Fruit fly (Drosophila melanogaster): ENCODE results near the gene mei-217.

mei-217 gene

dm6 chrX:17147983-17148637 lies 5.3 kb upstream of the mei-217 start, which contains the start of gene RpS5a (continued):
- no peak for TF ChIP-seq yki (optimal IDR thresholded peaks at IDR 0.05)
- peak; percentile 81 for TF ChIP-seq pb (GFP tag; optimal IDR thresholded peaks at IDR 0.05)
- TF ChIP-seq corto (GFP tag; optimal IDR thresholded peaks at IDR 0.05) = no peak
- no peak for TF ChIP-seq pros (GFP tag; optimal IDR thresholded peaks at IDR 0.05)
- TF ChIP-seq Gug (GFP tag; IDR thresholded peaks at IDR 0.05) = peak; percentile 76; the same call in 3 of the 4 replicates
- peak; percentile 91 for TF ChIP-seq CG9727 (GFP tag; optimal IDR thresholded peaks at IDR 0.05)
- TF ChIP-seq vvl (GFP tag; IDR thresholded peaks at IDR 0.05) = peak; percentile 79
- TF ChIP-seq YL-1 (GFP tag; optimal IDR thresholded peaks at IDR 0.05) = peak; percentile 98
- TF ChIP-seq BEAF-32 (GFP tag; optimal IDR thresholded peaks at IDR 0.05) = peak; percentile 93
- peak; percentile 43; the same call in 1 of the 2 replicates for TF ChIP-seq Taf1 (GFP tag; IDR thresholded peaks at IDR 0.05)
- TF ChIP-seq HLH4C (GFP tag; IDR thresholded peaks at IDR 0.05; ENCODE audit: partially characterized antibody) = peak; percentile 70
- peak; percentile 75 for TF ChIP-seq Asciz (GFP tag; optimal IDR thresholded peaks at IDR 0.05)
- peak; percentile 65; the same call in 2 of the 3 replicates for TF ChIP-seq CG11560 (tag; IDR thresholded peaks at IDR 0.05)
- TF ChIP-seq HmgD (GFP tag; optimal IDR thresholded peaks at IDR 0.05) = peak; percentile 81
- TF ChIP-seq lola (GFP tag; optimal IDR thresholded peaks at IDR 0.05) = peak in 1 of 3 experiments; percentile 48
- peak; percentile 81 for TF ChIP-seq CHES-1-like (GFP tag; optimal IDR thresholded peaks at IDR 0.05)
- peak; percentile 40 for TF ChIP-seq CG8388 (GFP tag; optimal IDR thresholded peaks at IDR 0.05)
- TF ChIP-seq CG10431 (GFP tag; optimal IDR thresholded peaks at IDR 0.05) = peak; percentile 79
- TF ChIP-seq Rx (GFP tag; IDR thresholded peaks at IDR 0.05) = peak; percentile 64
- TF ChIP-seq zen (tag; optimal IDR thresholded peaks at IDR 0.05) = peak; percentile 72
- TF ChIP-seq dpn (GFP tag; optimal IDR thresholded peaks at IDR 0.05) = peak; percentile 62 to 84
- peak; percentile 25 for TF ChIP-seq gcm (GFP tag; optimal IDR thresholded peaks at IDR 0.05)
- TF ChIP-seq Kr (GFP tag; optimal IDR thresholded peaks at IDR 0.05) = peak; percentile 25
- peak; percentile 60 for TF ChIP-seq Chrac-16 (GFP tag; optimal IDR thresholded peaks at IDR 0.05)
- peak; percentile 84 for TF ChIP-seq CG2875 (GFP tag; optimal IDR thresholded peaks at IDR 0.05)
- TF ChIP-seq Scr (GFP tag; IDR thresholded peaks at IDR 0.05; ENCODE audit: partially characterized antibody) = peak; percentile 88
- TF ChIP-seq bcd (GFP tag; optimal IDR thresholded peaks at IDR 0.05) = peak; percentile 92
- TF ChIP-seq Atf3 (GFP tag; optimal IDR thresholded peaks at IDR 0.05) = peak; percentile 58
- TF ChIP-seq CG13775 (GFP tag; optimal IDR thresholded peaks at IDR 0.05) = peak; percentile 93
- no peak for TF ChIP-seq D19A (tag; optimal IDR thresholded peaks at IDR 0.05)
- peak; percentile 65 for TF ChIP-seq jumu (GFP tag; optimal IDR thresholded peaks at IDR 0.05)
- TF ChIP-seq CG15073 (GFP tag; optimal IDR thresholded peaks at IDR 0.05) = no peak
- peak; percentile 53; the same call in 1 of the 3 replicates for TF ChIP-seq CG7963 (GFP tag; IDR thresholded peaks at IDR 0.05; ENCODE audit: partially characterized antibody)
- peak; percentile 54 for TF ChIP-seq NC2α (GFP tag; optimal IDR thresholded peaks at IDR 0.05)
- peak; percentile 95 for TF ChIP-seq cg (GFP tag; optimal IDR thresholded peaks at IDR 0.05)
- TF ChIP-seq CG9437 (GFP tag; optimal IDR thresholded peaks at IDR 0.05) = peak; percentile 75
- TF ChIP-seq Lhr (GFP tag; optimal IDR thresholded peaks at IDR 0.05) = peak; percentile 81
- peak; percentile 84 for TF ChIP-seq CG17385 (GFP tag; optimal IDR thresholded peaks at IDR 0.05)
- TF ChIP-seq ewg (GFP tag; optimal IDR thresholded peaks at IDR 0.05) = peak; percentile 73
- 0 out of 2 replicates have a peak, but pooled peaks have one; percentile 3 for TF ChIP-seq CG4360 (GFP tag; IDR thresholded peaks at IDR 0.05)
- TF ChIP-seq ara (GFP tag; IDR thresholded peaks at IDR 0.05) = peak; percentile 73
- TF ChIP-seq dati (GFP tag; IDR thresholded peaks at IDR 0.05) = peak; percentile 47; the same call in 1 of the 2 replicates
- no peak for TF ChIP-seq dimm (GFP tag; IDR thresholded peaks at IDR 0.05)
- TF ChIP-seq Pdp1 (GFP tag; optimal IDR thresholded peaks at IDR 0.05) = peak; percentile 70 to 74
- peak; percentile 79 for TF ChIP-seq CG10654 (GFP tag; optimal IDR thresholded peaks at IDR 0.05)
- TF ChIP-seq Lpt (GFP tag; optimal IDR thresholded peaks at IDR 0.05) = no peak
- TF ChIP-seq Sry-β (GFP tag; optimal IDR thresholded peaks at IDR 0.05) = peak; percentile 53
- peak; percentile 81 for TF ChIP-seq CG11247 (GFP tag; IDR thresholded peaks at IDR 0.05)
- peak; percentile 75 for TF ChIP-seq kah (GFP tag; optimal IDR thresholded peaks at IDR 0.05)
